Fruit fly (Drosophila melanogaster): ENCODE measurements around the gene Atx2.

The Atx2 gene

DNA sequence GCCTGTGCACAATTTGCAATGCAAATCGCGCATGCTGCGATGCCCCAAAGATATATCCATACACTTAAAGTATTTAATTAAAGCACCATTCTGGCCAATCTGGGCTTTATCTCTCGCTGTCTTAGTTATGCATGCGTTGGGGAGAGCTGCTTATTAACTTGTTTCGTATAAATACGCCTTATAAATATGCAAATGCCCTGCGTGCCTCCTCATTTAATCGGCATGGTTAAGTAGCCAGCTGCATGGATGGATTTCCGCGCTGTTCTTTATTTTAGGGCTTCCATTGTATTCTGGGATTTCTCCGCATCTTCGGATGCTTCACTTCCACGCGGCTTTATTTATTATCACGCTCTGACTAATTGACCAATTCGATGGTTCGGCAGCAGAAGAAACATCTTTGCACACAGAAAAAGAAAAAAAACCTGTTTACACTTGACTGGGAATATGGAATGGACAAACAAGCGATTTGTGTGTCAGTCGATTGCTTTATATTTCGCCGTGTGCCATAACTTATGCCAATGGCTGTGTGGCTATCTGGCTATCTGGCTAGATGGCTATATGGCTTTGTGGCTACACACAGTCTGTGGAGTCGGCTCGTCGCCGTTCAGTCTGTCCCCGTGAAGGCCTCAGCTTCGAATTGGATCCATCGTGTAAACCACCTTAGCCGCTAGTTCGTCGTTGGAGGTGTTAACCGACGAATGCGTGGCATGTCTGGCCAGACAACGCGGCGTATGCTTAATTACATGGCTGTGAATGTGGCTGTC is 43.3 kb downstream of the Atx2 start:
- no peak for TF ChIP-seq woc (GFP tag; optimal IDR thresholded peaks at IDR 0.05)
- TF ChIP-seq Jra (GFP tag; optimal IDR thresholded peaks at IDR 0.05) = no peak

dm6 chr3R:15457386-15458011 is 49.3 kb downstream of the Atx2 start:
- TF ChIP-seq rgr (GFP tag; optimal IDR thresholded peaks at IDR 0.05) = peak; percentile 43
- no peak for TF ChIP-seq sv (GFP tag; optimal IDR thresholded peaks at IDR 0.05)
- TF ChIP-seq dsf (GFP tag; optimal IDR thresholded peaks at IDR 0.05; ENCODE audit: borderline replicate concordance) = no peak
- TF ChIP-seq dl (GFP tag; optimal IDR thresholded peaks at IDR 0.05; ENCODE audit: insufficient read depth in 1 of 2, partially characterized antibody in 2 of 2) = no peak
- no peak for TF ChIP-seq Myc (optimal IDR thresholded peaks at IDR 0.05)
- TF ChIP-seq Dfd (GFP tag; optimal IDR thresholded peaks at IDR 0.05) = no peak
- peak; percentile 62 for TF ChIP-seq br (GFP tag; optimal IDR thresholded peaks at IDR 0.05)
- no peak for TF ChIP-seq Jra (GFP tag; optimal IDR thresholded peaks at IDR 0.05)
- TF ChIP-seq Sp1 (GFP tag; optimal IDR thresholded peaks at IDR 0.05) = peak; percentile 0
- TF ChIP-seq GATAd (GFP tag; optimal IDR thresholded peaks at IDR 0.05) = no peak
- TF ChIP-seq ey (GFP tag; optimal IDR thresholded peaks at IDR 0.05) = peak; percentile 64
- peak; percentile 46 for TF ChIP-seq HLH106 (tag; optimal IDR thresholded peaks at IDR 0.05)
- no peak for TF ChIP-seq lola (GFP tag; optimal IDR thresholded peaks at IDR 0.05)
- peak; percentile 23 for TF ChIP-seq Hnf4 (GFP tag; optimal IDR thresholded peaks at IDR 0.05)
- peak; percentile 65 for TF ChIP-seq h (GFP tag; optimal IDR thresholded peaks at IDR 0.05)
- TF ChIP-seq usp (GFP tag; optimal IDR thresholded peaks at IDR 0.05) = no peak
- TF ChIP-seq brk (GFP tag; optimal IDR thresholded peaks at IDR 0.05) = peak; percentile 9
- no peak for TF ChIP-seq Dif (GFP tag; optimal IDR thresholded peaks at IDR 0.05; ENCODE audit: partially characterized antibody)
- TF ChIP-seq Hr78 (GFP tag; optimal IDR thresholded peaks at IDR 0.05) = no peak
- TF ChIP-seq foxo (GFP tag; optimal IDR thresholded peaks at IDR 0.05) = peak in 1 of 2 experiments; percentile 55
- TF ChIP-seq OdsH (GFP tag; optimal IDR thresholded peaks at IDR 0.05) = peak; percentile 41
- TF ChIP-seq psq (GFP tag; optimal IDR thresholded peaks at IDR 0.05) = peak; percentile 58
- peak; percentile 32 for TF ChIP-seq woc (GFP tag; optimal IDR thresholded peaks at IDR 0.05)
- peak; percentile 58 for TF ChIP-seq fru (GFP tag; optimal IDR thresholded peaks at IDR 0.05)
- TF ChIP-seq sage (GFP tag; optimal IDR thresholded peaks at IDR 0.05) = peak; percentile 14

- TF ChIP-seq brk (GFP tag; optimal IDR thresholded peaks at IDR 0.05) (no peak), dsf (GFP tag; optimal IDR thresholded peaks at IDR 0.05; ENCODE audit: borderline replicate concordance) (no peak), CG32264 (GFP tag; optimal IDR thresholded peaks at IDR 0.05) (no peak), Rel (GFP tag; optimal IDR thresholded peaks at IDR 0.05) (no peak), Rel (tag; optimal IDR thresholded peaks at IDR 0.05) (peak; percentile 94), Mio (GFP tag; optimal IDR thresholded peaks at IDR 0.05) (no peak), Dif (GFP tag; optimal IDR thresholded peaks at IDR 0.05; ENCODE audit: partially characterized antibody) (no peak)
Observed at dm6 chr3R:15458186-15458715, 50.0 kb downstream of the Atx2 start.

- TF ChIP-seq Dif (GFP tag; optimal IDR thresholded peaks at IDR 0.05; ENCODE audit: partially characterized antibody) (no peak), brk (GFP tag; optimal IDR thresholded peaks at IDR 0.05) (no peak), fru (GFP tag; optimal IDR thresholded peaks at IDR 0.05) (no peak), N (GFP tag; optimal IDR thresholded peaks at IDR 0.05) (no peak), dl (GFP tag; optimal IDR thresholded peaks at IDR 0.05; ENCODE audit: insufficient read depth in 1 of 2, partially characterized antibody in 2 of 2) (no peak), Abd-B (GFP tag; optimal IDR thresholded peaks at IDR 0.05) (no peak), lola (GFP tag; optimal IDR thresholded peaks at IDR 0.05) (no peak), ey (GFP tag; optimal IDR thresholded peaks at IDR 0.05) (no peak), usp (GFP tag; optimal IDR thresholded peaks at IDR 0.05) (no peak), Sp1 (GFP tag; optimal IDR thresholded peaks at IDR 0.05) (no peak), woc (GFP tag; optimal IDR thresholded peaks at IDR 0.05) (no peak), foxo (GFP tag; optimal IDR thresholded peaks at IDR 0.05) (no peak), Vsx2 (GFP tag; optimal IDR thresholded peaks at IDR 0.05; ENCODE audit: partially characterized antibody) (no peak), dmrt93B (GFP tag; optimal IDR thresholded peaks at IDR 0.05) (no peak), Myc (optimal IDR thresholded peaks at IDR 0.05) (no peak), Hnf4 (GFP tag; optimal IDR thresholded peaks at IDR 0.05) (no peak), sage (GFP tag; optimal IDR thresholded peaks at IDR 0.05) (no peak), Hr78 (GFP tag; optimal IDR thresholded peaks at IDR 0.05) (no peak)
Observed at dm6 chr3R:15463172-15463571, 54.9 kb downstream of the Atx2 start.
